Worm (Caenorhabditis elegans): ENCODE data around the gene C17F4.7.

- TF ChIP-seq elt-2 (tag; optimal IDR thresholded peaks at IDR 0.05), result no peak
- no peak for TF ChIP-seq dpl-1 (GFP tag; optimal IDR thresholded peaks at IDR 0.05)
- no peak for TF ChIP-seq zag-1 (tag; optimal IDR thresholded peaks at IDR 0.05)
- no peak for TF ChIP-seq aly-2 (tag; optimal IDR thresholded peaks at IDR 0.05)
- no peak for TF ChIP-seq nhr-84 (tag; optimal IDR thresholded peaks at IDR 0.05)
- no peak for TF ChIP-seq unc-86 (tag; optimal IDR thresholded peaks at IDR 0.05)
- TF ChIP-seq lsy-2 (tag; optimal IDR thresholded peaks at IDR 0.05), result no peak
- no peak for TF ChIP-seq ztf-11 (tag; optimal IDR thresholded peaks at IDR 0.05)
- no peak for TF ChIP-seq ama-1 (optimal IDR thresholded peaks at IDR 0.05)
These were observed 3.6 kb upstream of the C17F4.7 start, which contains the start of gene clec-124 for ce11 chrII:3249406-3249805.
